Worm (Caenorhabditis elegans): ENCODE measurements around the gene F19C7.2.

- TF ChIP-seq him-1 (tag; optimal IDR thresholded peaks at IDR 0.05) (no peak), D2030.7 (GFP tag; IDR thresholded peaks at IDR 0.05) (no peak), tbp1 (GFP tag; optimal IDR thresholded peaks at IDR 0.05) (no peak), chd-7 (tag; optimal IDR thresholded peaks at IDR 0.05) (no peak), nfya-1 (tag; optimal IDR thresholded peaks at IDR 0.05; ENCODE audit: borderline replicate concordance, insufficient read depth) (no peak), snpc-4 (GFP tag; optimal IDR thresholded peaks at IDR 0.05) (no peak), snpc-4 (tag; optimal IDR thresholded peaks at IDR 0.05) (no peak), tlf-1 (GFP tag; optimal IDR thresholded peaks at IDR 0.05) (no peak), dpff-1 (tag; optimal IDR thresholded peaks at IDR 0.05) (no peak), egrh-3 (GFP tag; IDR thresholded peaks at IDR 0.05) (no peak), cebp-2 (GFP tag; IDR thresholded peaks at IDR 0.05) (no peak), F49E8.2 (tag; optimal IDR thresholded peaks at IDR 0.05; ENCODE audit: insufficient read depth) (no peak), unc-62 (GFP tag; optimal IDR thresholded peaks at IDR 0.05) (no peak)
These were observed 45.5 kb downstream of the F19C7.2 start for ce11 chrIV:4645243-4645642.
